Fruit fly (Drosophila melanogaster): ENCODE measurements around the gene CG17896.

- TF ChIP-seq psq (optimal IDR thresholded peaks at IDR 0.05): no peak
- no peak for TF ChIP-seq Myc (optimal IDR thresholded peaks at IDR 0.05)
- no peak for TF ChIP-seq h (optimal IDR thresholded peaks at IDR 0.05)
- no peak for TF ChIP-seq insv (optimal IDR thresholded peaks at IDR 0.05)
- TF ChIP-seq Sin3A (optimal IDR thresholded peaks at IDR 0.05): no peak
- no peak for TF ChIP-seq ttk (optimal IDR thresholded peaks at IDR 0.05)
Measured at dm6 chrX:456959-457358, 36.3 kb downstream of the CG17896 start.
